Worm (Caenorhabditis elegans) whole organism, L1 larva: ENCODE data around the gene uig-1.

Source experiments
- Y116A8C.19 ChIP-seq: sonication (generic microtip); optimal IDR thresholded peaks from 2 replicates; lab custom pipeline; 2016; ENCODE audit warnings: missing compliant biosample characterization, missing genetic modification characterization, borderline replicate concordance
- fkh-10 ChIP-seq: sonication (generic microtip); optimal IDR thresholded peaks from 2 replicates; lab custom pipeline; 2017; ENCODE audit warnings: missing biosample characterization, missing genetic modification reagents, missing genetic modification characterization
- fos-1 ChIP-seq: fragments of 150-350 bp; optimal IDR thresholded peaks from 2 replicates; lab custom pipeline; 2014; ENCODE audit warnings: missing biosample characterization, missing genetic modification characterization
- lin-15B ChIP-seq: fragments of 150-350 bp; sonication (generic microtip); optimal IDR thresholded peaks from 3 replicates; lab custom pipeline; 2014; ENCODE audit warnings: missing biosample characterization, missing genetic modification characterization
- lin-35 ChIP-seq, 2 experiments: fragments of 150-350 bp; optimal IDR thresholded peaks; 2 replicates each; lab custom pipeline; 2014; ENCODE audit warnings: missing biosample characterization in 2 of 2, missing genetic modification characterization in 2 of 2, missing genetic modification reagents in 2 of 2
- lsy-2 ChIP-seq, 2 experiments: fragments of 150-350 bp; optimal IDR thresholded peaks; 2 replicates each; lab custom pipeline; 2014; ENCODE audit warnings: missing biosample characterization in 2 of 2, missing genetic modification characterization in 2 of 2
- mab-9 ChIP-seq: fragments of 200-800 bp; sonication (Bioruptor generic); IDR thresholded peaks from 2 replicates; pipeline ENCODE4 v1.3.6; 2022; ENCODE audit warnings: missing genetic modification reagents, missing genetic modification characterization, missing compliant biosample characterization
- nhr-76 ChIP-seq: sonication (generic microtip); optimal IDR thresholded peaks from 2 replicates; lab custom pipeline; 2017; ENCODE audit warnings: missing biosample characterization, missing genetic modification characterization
- snpc-4 ChIP-seq: fragments of 150-350 bp; optimal IDR thresholded peaks from 2 replicates; lab custom pipeline; 2014; ENCODE audit warnings: missing biosample characterization, missing genetic modification characterization
- sox-4 ChIP-seq: sonication (generic microtip); optimal IDR thresholded peaks from 2 replicates; lab custom pipeline; 2016; ENCODE audit warnings: missing genetic modification characterization, missing compliant biosample characterization
- unc-62 ChIP-seq: fragments of 150-350 bp; optimal IDR thresholded peaks from 2 replicates; lab custom pipeline; 2014; ENCODE audit warnings: missing biosample characterization, missing genetic modification reagents, missing genetic modification characterization

DNA sequence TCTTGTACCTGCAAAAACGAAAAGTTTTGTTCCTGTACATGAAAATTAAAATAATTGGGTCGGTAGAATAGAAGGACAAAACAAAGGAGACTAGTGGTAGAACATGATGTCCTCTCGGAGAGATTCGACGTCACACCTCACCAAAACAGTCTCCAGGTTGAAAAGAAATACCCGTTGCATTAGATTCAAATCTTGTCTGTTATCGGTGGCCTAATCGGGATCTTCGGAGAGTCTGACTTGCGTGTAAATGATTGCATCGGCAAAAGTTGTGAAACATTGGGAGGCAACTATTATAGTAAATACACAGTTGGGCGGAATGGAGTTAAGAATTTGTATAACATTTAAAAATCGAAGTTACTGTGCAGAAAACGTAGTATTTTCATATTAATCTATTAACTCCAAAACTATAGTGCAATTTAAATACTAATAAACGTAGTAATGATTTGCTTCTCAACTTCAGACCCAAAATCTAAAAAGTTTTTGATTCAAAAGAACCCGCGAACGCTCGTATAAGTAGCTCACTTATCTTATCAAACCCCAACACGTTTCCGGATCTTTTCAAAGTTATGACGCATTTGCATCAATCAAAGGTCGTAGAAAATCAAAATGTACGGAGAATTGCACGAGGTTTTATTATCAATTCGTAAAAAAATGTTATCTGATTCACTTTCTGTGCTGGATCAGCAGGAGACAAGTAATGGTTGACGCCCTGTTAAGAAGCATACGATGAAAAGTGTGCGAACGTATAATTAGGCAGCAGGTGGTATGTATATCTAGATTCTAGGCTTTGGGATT is 37.8 kb upstream of the uig-1 start, which contains the start of gene nhr-168:
- TF ChIP-seq Y116A8C.19 (tag; lab: Kevin White, UChicago) = no peak
- no peak for TF ChIP-seq snpc-4 (tag; lab: Kevin White, UChicago)
- TF ChIP-seq mab-9 (GFP tag; lab: Robert Waterston, UW) = no peak
- no peak for TF ChIP-seq fos-1 (tag; lab: Kevin White, UChicago)
- TF ChIP-seq unc-62 = no peak
- TF ChIP-seq nhr-76 (tag; lab: Kevin White, UChicago) = no peak
- no peak for TF ChIP-seq lin-15B (tag; lab: Kevin White, UChicago)
- no peak for TF ChIP-seq lsy-2 (tag; optimal IDR thresholded peaks at IDR 0.05; lab: Kevin White, UChicago)
- no peak for TF ChIP-seq sox-4 (tag; lab: Kevin White, UChicago)
- no peak for TF ChIP-seq lin-35 (GFP tag; optimal IDR thresholded peaks at IDR 0.05; lab: Kevin White, UChicago)
- no peak for TF ChIP-seq fkh-10 (GFP tag; lab: Kevin White, UChicago)
